Fruit fly (Drosophila melanogaster) whole organism: ENCODE data around the gene Ssl1.

Experiments used
- Dll ChIP-seq: fragments of >200 bp; optimal IDR thresholded peaks from 2 replicates; lab custom pipeline; 2017
- pan ChIP-seq: fragments of >200 bp; optimal IDR thresholded peaks from 2 replicates; lab custom pipeline; 2017
- psq ChIP-seq: fragments of >200 bp; optimal IDR thresholded peaks from 2 replicates; lab custom pipeline; 2017
- usp ChIP-seq: fragments of >200 bp; optimal IDR thresholded peaks from 2 replicates; lab custom pipeline; 2017; ENCODE audit warnings: missing biosample characterization, missing genetic modification characterization, mixed read lengths

DNA sequence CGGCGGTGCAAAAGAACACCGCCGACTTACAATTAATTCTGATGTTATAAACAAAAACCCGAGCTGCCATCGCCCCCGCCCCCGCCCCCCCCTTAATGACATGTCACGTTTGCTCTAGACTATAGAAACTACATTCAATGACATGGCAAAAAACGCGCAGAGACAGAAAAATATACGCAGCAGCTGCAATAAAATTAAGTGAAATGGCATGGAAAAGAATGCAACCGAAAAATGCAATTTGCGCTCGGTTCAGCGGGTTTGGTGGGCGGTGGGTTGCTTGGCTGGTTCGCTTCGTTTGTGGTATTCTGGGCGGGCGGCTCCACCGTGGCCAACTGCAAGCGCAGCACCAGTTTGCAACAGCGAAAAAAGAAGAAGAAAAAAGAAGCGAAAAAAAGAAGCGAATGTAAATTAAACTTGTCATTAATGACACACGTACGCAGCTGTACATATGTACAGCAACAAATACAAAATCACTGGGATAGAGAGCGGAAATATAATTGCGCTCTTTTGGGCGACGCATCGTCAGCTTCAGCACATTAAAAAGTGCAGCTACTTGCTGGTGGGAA, 48.7 kb upstream of the Ssl1 start:
- no peak for TF ChIP-seq psq
- no peak for TF ChIP-seq usp (GFP tag; lab: Kevin White, UChicago)
- no peak for TF ChIP-seq pan
- no peak for TF ChIP-seq Dll (lab: Kevin White, UChicago)
